Fruit fly (Drosophila melanogaster): ENCODE measurements around the gene AIF.
A peak's percentile ranks its signal among the peaks of the same experiment; 100 is the strongest.

The AIF gene

dm6 chr2L:2165864-2166263 is 14.3 kb downstream of the AIF start (continued):
- TF ChIP-seq CG11560 (tag; IDR thresholded peaks at IDR 0.05) (no peak), bowl (GFP tag; IDR thresholded peaks at IDR 0.05) (no peak), Hey (tag; optimal IDR thresholded peaks at IDR 0.05) (no peak), PHDP (tag; optimal IDR thresholded peaks at IDR 0.05) (no peak), CG2199 (GFP tag; IDR thresholded peaks at IDR 0.05) (no peak), pum (GFP tag; optimal IDR thresholded peaks at IDR 0.05) (no peak), nerfin-2 (GFP tag; IDR thresholded peaks at IDR 0.05; ENCODE audit: partially characterized antibody) (no peak), Ada2b (GFP tag; IDR thresholded peaks at IDR 0.05) (no peak), Xrp1 (GFP tag; IDR thresholded peaks at IDR 0.05) (0 out of 2 replicates have a peak, but pooled peaks have one; percentile 13), CG3065 (GFP tag; optimal IDR thresholded peaks at IDR 0.05) (no peak), CG12104 (GFP tag; optimal IDR thresholded peaks at IDR 0.05) (no peak), CG9609 (GFP tag; optimal IDR thresholded peaks at IDR 0.05) (no peak), gt (GFP tag; IDR thresholded peaks at IDR 0.05) (no peak), HHEX (GFP tag; optimal IDR thresholded peaks at IDR 0.05) (peak; percentile 22), ken (GFP tag; IDR thresholded peaks at IDR 0.05) (no peak), gsb-n (tag; optimal IDR thresholded peaks at IDR 0.05) (peak; percentile 40), trem (tag; optimal IDR thresholded peaks at IDR 0.05) (no peak), vvl (GFP tag; IDR thresholded peaks at IDR 0.05) (peak; percentile 86), hkb (optimal IDR thresholded peaks at IDR 0.05) (no peak), hkb (GFP tag; IDR thresholded peaks at IDR 0.05) (no peak), CG4282 (GFP tag; optimal IDR thresholded peaks at IDR 0.05) (no peak), fu2 (GFP tag; optimal IDR thresholded peaks at IDR 0.05) (no peak), Dad (GFP tag; optimal IDR thresholded peaks at IDR 0.05) (no peak), CkIIα-i1 (GFP tag; IDR thresholded peaks at IDR 0.05) (no peak), Dbx (GFP tag; IDR thresholded peaks at IDR 0.05) (no peak), CG7372 (GFP tag; IDR thresholded peaks at IDR 0.05) (no peak), CG6654 (GFP tag; optimal IDR thresholded peaks at IDR 0.05) (no peak), slou (GFP tag; optimal IDR thresholded peaks at IDR 0.05) (no peak), Lhr (GFP tag; optimal IDR thresholded peaks at IDR 0.05) (no peak), CG1832 (GFP tag; optimal IDR thresholded peaks at IDR 0.05) (no peak), croc (GFP tag; conservative IDR thresholded peaks at IDR 0.05) (no peak), bsh (GFP tag; optimal IDR thresholded peaks at IDR 0.05) (peak in 1 of 2 experiments; percentile 2), CG16779 (GFP tag; IDR thresholded peaks at IDR 0.05) (no peak), hbn (GFP tag; IDR thresholded peaks at IDR 0.05; ENCODE audit: partially characterized antibody) (no peak), CG9817 (tag; optimal IDR thresholded peaks at IDR 0.05) (no peak), Fer3 (tag; optimal IDR thresholded peaks at IDR 0.05) (no peak), Vsx1 (GFP tag; optimal IDR thresholded peaks at IDR 0.05) (no peak), lilli (GFP tag; optimal IDR thresholded peaks at IDR 0.05) (peak; percentile 27), CG16813 (GFP tag; IDR thresholded peaks at IDR 0.05; ENCODE audit: partially characterized antibody) (no peak), Hmr (GFP tag; optimal IDR thresholded peaks at IDR 0.05) (no peak), CG1233 (GFP tag; optimal IDR thresholded peaks at IDR 0.05) (no peak), Bteb2 (GFP tag; optimal IDR thresholded peaks at IDR 0.05) (no peak), BtbVII (GFP tag; optimal IDR thresholded peaks at IDR 0.05) (no peak), CG8944 (GFP tag; optimal IDR thresholded peaks at IDR 0.05) (no peak), Fer2 (tag; optimal IDR thresholded peaks at IDR 0.05) (no peak), Gug (GFP tag; IDR thresholded peaks at IDR 0.05) (no peak), Atf-2 (GFP tag; optimal IDR thresholded peaks at IDR 0.05) (no peak), maf-S (GFP tag; optimal IDR thresholded peaks at IDR 0.05) (no peak), mirr (GFP tag; optimal IDR thresholded peaks at IDR 0.05) (peak; percentile 79), CG10321 (GFP tag; IDR thresholded peaks at IDR 0.05) (no peak), sug (tag; optimal IDR thresholded peaks at IDR 0.05) (peak; percentile 56), Camta (GFP tag; optimal IDR thresholded peaks at IDR 0.05) (no peak), MBD-R2 (GFP tag; IDR thresholded peaks at IDR 0.05) (no peak)
